Fruit fly (Drosophila melanogaster): ENCODE results near the gene Pisd.

The Pisd gene

DNA sequence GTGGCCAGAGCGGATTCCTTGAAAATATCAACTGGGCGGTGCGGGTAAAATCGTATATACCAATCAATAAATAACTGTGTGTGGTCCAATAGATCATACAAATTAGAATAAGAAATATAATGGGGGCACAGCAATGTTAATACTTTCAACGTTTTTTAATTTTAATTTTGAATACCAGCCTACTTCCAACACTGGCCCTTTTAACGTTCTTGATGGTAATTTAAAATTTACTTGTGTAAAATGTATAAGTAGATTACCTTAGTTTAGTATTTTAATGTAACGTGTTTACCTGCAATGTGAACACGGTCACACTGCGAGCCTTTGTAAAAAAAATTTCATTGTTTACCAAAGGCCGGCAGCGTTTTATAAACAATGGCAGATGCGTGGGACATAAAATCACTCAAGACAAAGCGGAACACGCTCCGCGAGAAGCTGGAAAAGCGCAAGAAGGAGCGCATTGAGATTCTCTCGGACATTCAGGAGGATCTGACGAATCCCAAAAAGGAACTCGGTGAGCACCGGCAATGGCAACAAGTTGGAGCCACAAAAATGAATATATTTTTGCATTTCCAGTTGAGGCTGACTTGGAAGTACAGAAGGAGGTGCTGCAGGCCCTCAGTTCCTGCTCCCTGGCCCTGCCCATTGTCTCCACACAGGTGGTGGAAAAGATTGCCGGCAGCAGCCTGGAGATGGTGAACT lies 18.6 kb upstream of the Pisd start, which contains the start of the genes KrT95D and Mettl3:
Gene KrT95D (minus strand): TSS at position 3 of the 699 bp plus-strand sequence.
Gene Mettl3 (plus strand): TSS at position 333 of the 699 bp plus-strand sequence.
- TF ChIP-seq Clk (GFP tag; optimal IDR thresholded peaks at IDR 0.05) (no peak), CG5204 (GFP tag; optimal IDR thresholded peaks at IDR 0.05) (no peak), toe (GFP tag; optimal IDR thresholded peaks at IDR 0.05) (no peak), CG7101 (tag; optimal IDR thresholded peaks at IDR 0.05) (no peak), cic (GFP tag; optimal IDR thresholded peaks at IDR 0.05) (no peak), Crg-1 (GFP tag; optimal IDR thresholded peaks at IDR 0.05) (peak; percentile 36), CG11617 (GFP tag; optimal IDR thresholded peaks at IDR 0.05) (peak; percentile 39), CG12768 (GFP tag; optimal IDR thresholded peaks at IDR 0.05) (no peak), CG1620 (GFP tag; optimal IDR thresholded peaks at IDR 0.05) (peak; percentile 23), CG33017 (tag; optimal IDR thresholded peaks at IDR 0.05) (no peak), Hr96 (GFP tag; optimal IDR thresholded peaks at IDR 0.05) (peak; percentile 35), ovo (GFP tag; optimal IDR thresholded peaks at IDR 0.05) (no peak), Mnt (GFP tag; optimal IDR thresholded peaks at IDR 0.05) (no peak), CG14711 (tag; optimal IDR thresholded peaks at IDR 0.05) (no peak), kay (GFP tag; ENCODE audit: borderline replicate concordance) (no peak), cnc (optimal IDR thresholded peaks at IDR 0.05) (no peak), bab1 (GFP tag; optimal IDR thresholded peaks at IDR 0.05) (no peak), pad (GFP tag; optimal IDR thresholded peaks at IDR 0.05) (no peak), tj (GFP tag; optimal IDR thresholded peaks at IDR 0.05) (no peak), CG7045 (GFP tag; optimal IDR thresholded peaks at IDR 0.05) (no peak)

DNA sequence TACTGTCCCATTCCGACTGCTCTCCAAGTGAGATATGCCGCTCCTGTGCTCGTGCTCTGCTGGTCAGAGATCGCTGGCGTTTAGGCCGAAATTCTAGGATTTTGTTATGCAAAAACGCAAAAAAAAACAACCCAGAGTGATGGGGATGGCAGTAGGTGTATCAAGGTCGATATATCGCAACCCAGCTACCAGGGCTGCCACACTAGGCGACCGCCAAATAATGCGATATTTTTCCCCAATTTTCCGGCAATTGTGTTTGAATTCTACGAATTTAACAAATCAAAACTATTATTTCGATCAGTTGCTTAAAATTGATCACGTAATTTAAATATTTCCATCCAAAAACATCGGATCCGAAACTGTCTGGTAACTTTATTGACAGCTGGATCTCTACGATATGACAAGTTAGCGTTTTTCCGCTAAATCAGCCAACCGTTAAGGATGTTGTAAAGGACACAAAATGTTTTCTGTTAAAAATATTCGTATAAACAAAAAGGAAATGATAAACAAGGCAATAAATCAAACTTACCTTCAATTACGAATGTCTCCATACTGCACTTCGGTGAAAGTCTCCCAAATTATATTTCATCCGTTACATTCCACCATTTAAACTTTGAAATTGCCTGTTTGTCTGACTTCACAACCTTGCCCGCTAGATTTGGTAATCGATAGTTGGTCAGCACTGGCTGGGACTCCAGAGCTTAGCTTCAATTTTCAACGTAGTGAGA lies 12.9 kb upstream of the Pisd start, which contains the start of gene spas:
Gene spas (plus strand): TSS at position 678 of the 728 bp plus-strand sequence.
- TF ChIP-seq Mnt (GFP tag; optimal IDR thresholded peaks at IDR 0.05) = peak; percentile 72
- peak; percentile 47 for TF ChIP-seq pad (GFP tag; optimal IDR thresholded peaks at IDR 0.05)
- TF ChIP-seq Clk (GFP tag; optimal IDR thresholded peaks at IDR 0.05) = peak; percentile 50
- TF ChIP-seq CG7045 (GFP tag; optimal IDR thresholded peaks at IDR 0.05) = peak; percentile 73
- peak; percentile 64 for TF ChIP-seq CG12768 (GFP tag; optimal IDR thresholded peaks at IDR 0.05)
- TF ChIP-seq CG5204 (GFP tag; optimal IDR thresholded peaks at IDR 0.05) = no peak
- TF ChIP-seq Hr96 (GFP tag; optimal IDR thresholded peaks at IDR 0.05) = peak; percentile 90
- TF ChIP-seq bab1 (GFP tag; optimal IDR thresholded peaks at IDR 0.05) = peak; percentile 76
- peak; percentile 73 for TF ChIP-seq tj (GFP tag; optimal IDR thresholded peaks at IDR 0.05)
- peak; percentile 52 for TF ChIP-seq Crg-1 (GFP tag; optimal IDR thresholded peaks at IDR 0.05)
- no peak for TF ChIP-seq cic (GFP tag; optimal IDR thresholded peaks at IDR 0.05)
- no peak for TF ChIP-seq toe (GFP tag; optimal IDR thresholded peaks at IDR 0.05)
- peak; percentile 81 for TF ChIP-seq CG11617 (GFP tag; optimal IDR thresholded peaks at IDR 0.05)
- TF ChIP-seq CG33017 (tag; optimal IDR thresholded peaks at IDR 0.05) = peak; percentile 58
- peak; percentile 64 for TF ChIP-seq CG1620 (GFP tag; optimal IDR thresholded peaks at IDR 0.05)
- TF ChIP-seq kay (GFP tag; ENCODE audit: borderline replicate concordance) = no peak
- peak; percentile 60 for TF ChIP-seq CG7101 (tag; optimal IDR thresholded peaks at IDR 0.05)
- TF ChIP-seq ovo (GFP tag; optimal IDR thresholded peaks at IDR 0.05) = peak; percentile 63
- no peak for TF ChIP-seq cnc (optimal IDR thresholded peaks at IDR 0.05)
- TF ChIP-seq CG14711 (tag; optimal IDR thresholded peaks at IDR 0.05) = peak; percentile 80

DNA sequence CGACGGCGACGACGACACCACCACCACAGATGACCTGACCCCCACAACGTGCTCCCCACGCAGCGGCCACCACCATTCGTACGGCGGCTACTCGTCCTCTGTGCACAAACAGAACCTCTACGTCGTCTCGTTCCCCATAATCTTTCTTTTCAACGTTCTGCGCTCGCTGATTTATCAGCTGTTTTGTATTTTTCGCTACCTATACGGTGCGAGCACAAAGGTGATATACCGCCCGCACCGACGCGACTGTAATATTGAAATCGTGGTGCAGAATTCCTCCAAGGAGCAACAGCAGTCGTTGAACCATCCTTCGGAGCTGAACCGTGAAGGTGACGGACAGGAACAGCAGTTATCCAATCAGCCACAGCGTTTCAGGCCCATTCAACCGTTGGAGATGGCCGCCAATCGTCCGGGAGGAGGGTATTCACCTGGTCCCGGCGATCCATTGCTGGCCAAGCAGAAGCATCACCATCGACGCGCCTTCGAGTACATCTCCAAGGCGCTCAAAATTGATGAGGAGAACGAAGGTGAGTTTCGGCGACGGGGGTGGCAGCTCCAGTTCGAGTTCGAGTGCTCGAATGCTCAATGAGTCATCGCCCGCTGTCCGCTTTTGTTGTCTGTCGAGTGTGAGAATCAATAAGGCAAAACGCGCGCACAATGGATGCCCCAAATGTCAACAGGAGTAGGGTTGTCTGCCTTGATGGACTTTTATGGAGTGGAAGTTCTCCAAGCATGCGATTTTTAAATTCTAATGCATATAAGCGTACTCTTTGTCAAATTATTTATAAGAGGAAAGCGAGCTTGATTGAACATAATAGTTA lies 11.6 kb upstream of the Pisd start, which contains the start of gene Miro:
Gene Miro (minus strand): TSS at position 112 of the 821 bp plus-strand sequence.
- TF ChIP-seq ovo (GFP tag; optimal IDR thresholded peaks at IDR 0.05) (peak; percentile 33), kay (GFP tag; ENCODE audit: borderline replicate concordance) (no peak), CG1620 (GFP tag; optimal IDR thresholded peaks at IDR 0.05) (peak; percentile 6), Crg-1 (GFP tag; optimal IDR thresholded peaks at IDR 0.05) (peak; percentile 70), Mnt (GFP tag; optimal IDR thresholded peaks at IDR 0.05) (peak; percentile 63), CG33017 (tag; optimal IDR thresholded peaks at IDR 0.05) (no peak)

dm6 chr3R:24046580-24047225 lies 3.9 kb upstream of the Pisd start:
- TF ChIP-seq cnc (optimal IDR thresholded peaks at IDR 0.05) (no peak), cic (GFP tag; optimal IDR thresholded peaks at IDR 0.05) (no peak), CG5204 (GFP tag; optimal IDR thresholded peaks at IDR 0.05) (no peak), tj (GFP tag; optimal IDR thresholded peaks at IDR 0.05) (peak; percentile 76), Crg-1 (GFP tag; optimal IDR thresholded peaks at IDR 0.05) (peak; percentile 39), pad (GFP tag; optimal IDR thresholded peaks at IDR 0.05) (peak; percentile 91), CG7045 (GFP tag; optimal IDR thresholded peaks at IDR 0.05) (no peak), CG33017 (tag; optimal IDR thresholded peaks at IDR 0.05) (no peak), Clk (GFP tag; optimal IDR thresholded peaks at IDR 0.05) (peak; percentile 4), bab1 (GFP tag; optimal IDR thresholded peaks at IDR 0.05) (no peak), Hr96 (GFP tag; optimal IDR thresholded peaks at IDR 0.05) (no peak), CG12768 (GFP tag; optimal IDR thresholded peaks at IDR 0.05) (no peak), CG7101 (tag; optimal IDR thresholded peaks at IDR 0.05) (no peak), ovo (GFP tag; optimal IDR thresholded peaks at IDR 0.05) (no peak), Mnt (GFP tag; optimal IDR thresholded peaks at IDR 0.05) (peak; percentile 3), toe (GFP tag; optimal IDR thresholded peaks at IDR 0.05) (no peak)

Data from whole organism, adult.